Worm (Caenorhabditis elegans) whole organism, L2 larva: ENCODE results near the gene rer-1.

Source experiments
- C34F6.9 ChIP-seq: fragments of 150-350 bp; optimal IDR thresholded peaks from 2 replicates; lab custom pipeline; 2014; ENCODE audit warnings: missing biosample characterization, missing genetic modification characterization
- F13H6.1 ChIP-seq: sonication (generic microtip); optimal IDR thresholded peaks from 2 replicates; lab custom pipeline; 2016; ENCODE audit warnings: missing genetic modification characterization, missing compliant biosample characterization
- Y55F3AM.14 ChIP-seq: fragments of 200-800 bp; sonication (Bioruptor generic); optimal IDR thresholded peaks from 2 replicates; lab custom pipeline; 2018; ENCODE audit warnings: mild to moderate bottlenecking, missing genetic modification characterization, missing compliant biosample characterization
- ZK546.5 ChIP-seq: sonication (generic microtip); optimal IDR thresholded peaks from 2 replicates; lab custom pipeline; 2017; ENCODE audit warnings: missing biosample characterization, missing genetic modification characterization
- alr-1 ChIP-seq: fragments of 150-350 bp; optimal IDR thresholded peaks from 2 replicates; lab custom pipeline; 2014; ENCODE audit warnings: missing biosample characterization, missing genetic modification characterization
- aly-2 ChIP-seq: fragments of 150-350 bp; optimal IDR thresholded peaks from 2 replicates; lab custom pipeline; 2014; ENCODE audit warnings: missing biosample characterization, missing genetic modification characterization
- blmp-1 ChIP-seq: sonication (generic microtip); optimal IDR thresholded peaks from 2 replicates; lab custom pipeline; 2017; ENCODE audit warnings: missing genetic modification characterization, mild to moderate bottlenecking, missing compliant biosample characterization, antibody characterized with exemption, moderate library complexity; ENCODE audit not compliant: insufficient read depth
- ceh-16 ChIP-seq: fragments of 150-350 bp; optimal IDR thresholded peaks from 2 replicates; lab custom pipeline; 2014; ENCODE audit warnings: missing biosample characterization, missing genetic modification characterization
- ceh-82 ChIP-seq: fragments of 150-350 bp; optimal IDR thresholded peaks from 2 replicates; lab custom pipeline; 2014; ENCODE audit warnings: missing biosample characterization, missing genetic modification characterization
- dmd-4 ChIP-seq: sonication (generic microtip); optimal IDR thresholded peaks from 2 replicates; lab custom pipeline; 2017; ENCODE audit warnings: missing biosample characterization, missing genetic modification characterization
- egl-27 ChIP-seq: sonication (generic microtip); optimal IDR thresholded peaks from 3 replicates; lab custom pipeline; 2017; ENCODE audit warnings: missing biosample characterization, missing genetic modification reagents, missing genetic modification characterization
- elt-1 ChIP-seq: fragments of 150-350 bp; optimal IDR thresholded peaks from 2 replicates; lab custom pipeline; 2014; ENCODE audit warnings: missing biosample characterization, missing genetic modification characterization
- elt-3 ChIP-seq: sonication (generic microtip); optimal IDR thresholded peaks from 2 replicates; lab custom pipeline; 2017; ENCODE audit warnings: missing biosample characterization, missing genetic modification characterization
- fos-1 ChIP-seq: fragments of 150-350 bp; optimal IDR thresholded peaks from 2 replicates; lab custom pipeline; 2014; ENCODE audit warnings: missing biosample characterization, missing genetic modification characterization
- gmeb-1 ChIP-seq: fragments of 150-350 bp; optimal IDR thresholded peaks from 2 replicates; lab custom pipeline; 2014; ENCODE audit warnings: missing biosample characterization, missing genetic modification characterization
- lin-11 ChIP-seq: fragments of 150-350 bp; sonication (generic microtip); optimal IDR thresholded peaks from 2 replicates; lab custom pipeline; 2014; ENCODE audit warnings: missing biosample characterization, missing genetic modification characterization, inconsistent platforms, mixed read lengths
- lin-13 ChIP-seq: fragments of 150-350 bp; optimal IDR thresholded peaks from 2 replicates; lab custom pipeline; 2014; ENCODE audit warnings: missing biosample characterization, missing genetic modification reagents, missing genetic modification characterization
- lin-39 ChIP-seq: fragments of 150-350 bp; optimal IDR thresholded peaks from 2 replicates; lab custom pipeline; 2014; ENCODE audit warnings: missing biosample characterization, missing genetic modification reagents, missing genetic modification characterization
- mdl-1 ChIP-seq, 2 experiments: fragments of 150-350 bp in 1 of 2; sonication (generic microtip) in 1 of 2; optimal IDR thresholded peaks; 2 replicates each; lab custom pipeline; 2017; ENCODE audit warnings: missing biosample characterization in 2 of 2, missing genetic modification characterization in 2 of 2
- nhr-11 ChIP-seq: fragments of 150-350 bp; optimal IDR thresholded peaks from 2 replicates; lab custom pipeline; 2014; ENCODE audit warnings: missing biosample characterization, missing genetic modification characterization
- nhr-12 ChIP-seq: fragments of 150-350 bp; optimal IDR thresholded peaks from 2 replicates; lab custom pipeline; 2014; ENCODE audit warnings: missing biosample characterization, missing genetic modification characterization
- nhr-129 ChIP-seq: fragments of 150-350 bp; optimal IDR thresholded peaks from 2 replicates; lab custom pipeline; 2014; ENCODE audit warnings: missing biosample characterization, missing genetic modification characterization
- nhr-21 ChIP-seq: fragments of 150-350 bp; optimal IDR thresholded peaks from 2 replicates; lab custom pipeline; 2014; ENCODE audit warnings: missing biosample characterization, missing genetic modification characterization
- nhr-23 ChIP-seq: fragments of 150-350 bp; optimal IDR thresholded peaks from 2 replicates; lab custom pipeline; 2014; ENCODE audit warnings: missing biosample characterization, missing genetic modification reagents, missing genetic modification characterization
- nhr-6 ChIP-seq: fragments of 150-350 bp; optimal IDR thresholded peaks from 2 replicates; lab custom pipeline; 2014; ENCODE audit warnings: missing biosample characterization, missing genetic modification characterization
- nhr-77 ChIP-seq: fragments of 150-350 bp; optimal IDR thresholded peaks from 2 replicates; lab custom pipeline; 2014; ENCODE audit warnings: missing biosample characterization, missing genetic modification characterization
- skn-1 ChIP-seq: sonication (generic microtip); optimal IDR thresholded peaks from 2 replicates; lab custom pipeline; 2017; ENCODE audit warnings: missing biosample characterization, missing genetic modification characterization
- sma-3 ChIP-seq: sonication (generic microtip); optimal IDR thresholded peaks from 2 replicates; lab custom pipeline; 2016; ENCODE audit warnings: missing genetic modification reagents, missing genetic modification characterization, missing compliant biosample characterization
- sma-9 ChIP-seq, 2 experiments: fragments of 150-350 bp in 1 of 2; sonication (generic microtip) in 1 of 2; optimal IDR thresholded peaks; 2 replicates each; lab custom pipeline; 2014 to 2016; ENCODE audit warnings: missing genetic modification characterization in 2 of 2, mild to moderate bottlenecking in 1 of 2, missing biosample characterization in 1 of 2, missing compliant biosample characterization in 1 of 2, missing genetic modification reagents in 1 of 2, moderate library complexity in 1 of 2
- snpc-4 ChIP-seq: fragments of 150-350 bp; optimal IDR thresholded peaks from 2 replicates; lab custom pipeline; 2014; ENCODE audit warnings: missing biosample characterization, missing genetic modification characterization
- unc-39 ChIP-seq: fragments of 150-350 bp; optimal IDR thresholded peaks from 2 replicates; lab custom pipeline; 2014; ENCODE audit warnings: missing biosample characterization, missing genetic modification characterization
- unc-55 ChIP-seq: fragments of 150-350 bp; sonication (generic microtip); optimal IDR thresholded peaks from 3 replicates; lab custom pipeline; 2014; ENCODE audit warnings: missing biosample characterization, missing genetic modification reagents, missing genetic modification characterization
- unc-62 ChIP-seq: fragments of 150-350 bp; optimal IDR thresholded peaks from 2 replicates; lab custom pipeline; 2014; ENCODE audit warnings: missing biosample characterization, missing genetic modification reagents, missing genetic modification characterization
- zag-1 ChIP-seq: fragments of 150-350 bp; optimal IDR thresholded peaks from 2 replicates; lab custom pipeline; 2014; ENCODE audit warnings: missing biosample characterization, missing genetic modification characterization
- ztf-1 ChIP-seq: fragments of 200-800 bp; sonication (Bioruptor generic); conservative IDR thresholded peaks from 2 replicates; pipeline ENCODE4 v1.3.6; 2022; ENCODE audit warnings: missing genetic modification characterization, missing compliant biosample characterization
- ztf-4 ChIP-seq: fragments of 150-350 bp; optimal IDR thresholded peaks from 2 replicates; lab custom pipeline; 2014; ENCODE audit warnings: missing biosample characterization, missing genetic modification characterization

rer-1 gene

ce11 chrII:8856524-8856923 lies 45.4 kb downstream of the rer-1 start:
- TF ChIP-seq egl-27 (tag; lab: Kevin White, UChicago) (no peak), lin-39 (tag; lab: Kevin White, UChicago) (no peak), sma-9 (GFP tag; optimal IDR thresholded peaks at IDR 0.05; lab: Kevin White, UChicago) (no peak), sma-9 (tag; optimal IDR thresholded peaks at IDR 0.05; lab: Kevin White, UChicago) (no peak), fos-1 (tag; lab: Kevin White, UChicago) (no peak), C34F6.9 (tag; lab: Kevin White, UChicago) (no peak), unc-39 (tag; lab: Kevin White, UChicago) (no peak), dmd-4 (tag; lab: Kevin White, UChicago) (no peak), unc-55 (no peak), alr-1 (tag; lab: Kevin White, UChicago) (no peak), lin-13 (no peak), nhr-129 (no peak), unc-62 (no peak), sma-3 (GFP tag; lab: Kevin White, UChicago) (no peak), ztf-4 (no peak), nhr-23 (tag; lab: Kevin White, UChicago) (no peak), F13H6.1 (no peak), nhr-6 (tag; lab: Kevin White, UChicago) (no peak), snpc-4 (tag; lab: Kevin White, UChicago) (no peak), elt-1 (tag; lab: Kevin White, UChicago) (no peak)

ce11 chrII:8857074-8857473 lies 45.9 kb downstream of the rer-1 start:
- no peak for TF ChIP-seq unc-39 (tag; lab: Kevin White, UChicago)
- TF ChIP-seq unc-55: no peak
- TF ChIP-seq nhr-21 (tag; lab: Kevin White, UChicago): no peak
- no peak for TF ChIP-seq Y55F3AM.14
- TF ChIP-seq nhr-12 (tag; lab: Kevin White, UChicago): no peak
- TF ChIP-seq nhr-77: no peak
- TF ChIP-seq sma-3 (GFP tag; lab: Kevin White, UChicago): no peak
- no peak for TF ChIP-seq skn-1 (tag; lab: Kevin White, UChicago)
- no peak for TF ChIP-seq unc-62
- TF ChIP-seq lin-13: no peak
- TF ChIP-seq zag-1 (tag; lab: Kevin White, UChicago): no peak
- TF ChIP-seq elt-3 (tag; lab: Kevin White, UChicago): no peak
- no peak for TF ChIP-seq ztf-1 (GFP tag; lab: Robert Waterston, UW)
- TF ChIP-seq alr-1 (tag; lab: Kevin White, UChicago): no peak
- no peak for TF ChIP-seq nhr-23 (tag; lab: Kevin White, UChicago)
- no peak for TF ChIP-seq C34F6.9 (tag; lab: Kevin White, UChicago)
- TF ChIP-seq sma-9 (GFP tag; optimal IDR thresholded peaks at IDR 0.05; lab: Kevin White, UChicago): no peak
- no peak for TF ChIP-seq sma-9 (tag; optimal IDR thresholded peaks at IDR 0.05; lab: Kevin White, UChicago)
- TF ChIP-seq lin-11: no peak
- no peak for TF ChIP-seq ceh-16 (tag; lab: Kevin White, UChicago)

ce11 chrII:8859596-8859995 lies 48.4 kb downstream of the rer-1 start, which contains the start of gene snb-6:
snb-6 (minus strand) TSS chrII:8859696.
- TF ChIP-seq nhr-12 (tag; lab: Kevin White, UChicago) (no peak), ZK546.5 (tag; lab: Kevin White, UChicago) (no peak), nhr-21 (tag; lab: Kevin White, UChicago) (no peak), ceh-82 (tag; lab: Kevin White, UChicago) (no peak), lin-13 (no peak), dmd-4 (tag; lab: Kevin White, UChicago) (no peak), ztf-4 (no peak), nhr-11 (no peak), blmp-1 (no peak), gmeb-1 (tag; lab: Kevin White, UChicago) (no peak), aly-2 (tag; lab: Kevin White, UChicago) (no peak), sma-9 (GFP tag; optimal IDR thresholded peaks at IDR 0.05; lab: Kevin White, UChicago) (no peak), sma-9 (tag; optimal IDR thresholded peaks at IDR 0.05; lab: Kevin White, UChicago) (no peak), C34F6.9 (tag; lab: Kevin White, UChicago) (no peak), mdl-1 (tag; optimal IDR thresholded peaks at IDR 0.05; lab: Kevin White, UChicago) (no peak), skn-1 (tag; lab: Kevin White, UChicago) (no peak), nhr-129 (no peak)
